Fruit fly (Drosophila melanogaster) whole organism, embryonic: ENCODE data around the gene CG9471.
A peak's percentile ranks its signal among the peaks of the same experiment; 100 is the strongest.

Source experiments
- Bteb2 ChIP-seq: fragments of 200-800 bp; sonication (Bioruptor generic); optimal IDR thresholded peaks from 2 replicates; lab custom pipeline; 2016; ENCODE audit warnings: missing biosample characterization, missing genetic modification characterization
- C15 ChIP-seq: fragments of 200-800 bp; sonication (Bioruptor generic); IDR thresholded peaks from 3 replicates; pipeline ENCODE4 v1.3.6; 2022; ENCODE audit warnings: missing biosample characterization, missing genetic modification characterization
- CG10366 ChIP-seq: fragments of 200-800 bp; sonication (Bioruptor generic); IDR thresholded peaks from 2 replicates; pipeline ENCODE4 v1.3.6; 2022; ENCODE audit warnings: missing biosample characterization, missing genetic modification characterization
- CG10431 ChIP-seq: fragments of 200-800 bp; sonication (Bioruptor generic); optimal IDR thresholded peaks from 3 replicates; lab custom pipeline; 2018; ENCODE audit warnings: missing biosample characterization, mild to moderate bottlenecking, missing genetic modification characterization
- CG11456 ChIP-seq: fragments of 200-800 bp; sonication (Bioruptor generic); IDR thresholded peaks from 3 replicates; pipeline ENCODE4 v1.3.6; 2022; ENCODE audit warnings: missing biosample characterization, missing genetic modification characterization
- CG15011 ChIP-seq: fragments of 200-800 bp; sonication (Bioruptor generic); optimal IDR thresholded peaks from 3 replicates; lab custom pipeline; 2018; ENCODE audit warnings: missing biosample characterization, mild to moderate bottlenecking, missing genetic modification characterization
- CG1603 ChIP-seq: fragments of 200-800 bp; sonication (Bioruptor generic); optimal IDR thresholded peaks from 2 replicates; lab custom pipeline; 2019; ENCODE audit warnings: missing biosample characterization, mild to moderate bottlenecking, missing genetic modification characterization, moderate library complexity
- CG17359 ChIP-seq: fragments of 200-800 bp; sonication (Bioruptor generic); optimal IDR thresholded peaks from 3 replicates; lab custom pipeline; 2018; ENCODE audit warnings: missing biosample characterization, mild to moderate bottlenecking, missing genetic modification characterization, moderate library complexity
- CG1792 ChIP-seq: fragments of 200-800 bp; sonication (Bioruptor generic); optimal IDR thresholded peaks from 2 replicates; lab custom pipeline; 2016; ENCODE audit warnings: missing biosample characterization, missing genetic modification characterization
- CG2116 ChIP-seq: fragments of 200-800 bp; sonication (Bioruptor generic); optimal IDR thresholded peaks from 3 replicates; lab custom pipeline; 2018; ENCODE audit warnings: missing biosample characterization, mild to moderate bottlenecking, missing genetic modification characterization
- CG2875 ChIP-seq: fragments of 200-800 bp; sonication (Bioruptor generic); optimal IDR thresholded peaks from 2 replicates; lab custom pipeline; 2017; ENCODE audit warnings: missing biosample characterization, mild to moderate bottlenecking, missing genetic modification characterization, missing genetic modification reagents
- CG30403 ChIP-seq: fragments of 200-800 bp; sonication (Bioruptor generic); optimal IDR thresholded peaks from 3 replicates; lab custom pipeline; 2016; ENCODE audit warnings: missing biosample characterization, missing genetic modification characterization
- CG4617 ChIP-seq: fragments of 200-800 bp; sonication (Bioruptor generic); optimal IDR thresholded peaks from 3 replicates; lab custom pipeline; 2016; ENCODE audit warnings: missing biosample characterization, missing genetic modification characterization, borderline replicate concordance
- CG6683 ChIP-seq: fragments of 200-800 bp; sonication (Bioruptor generic); optimal IDR thresholded peaks from 2 replicates; lab custom pipeline; 2017; ENCODE audit warnings: missing biosample characterization, mild to moderate bottlenecking, missing genetic modification characterization, missing genetic modification reagents
- CG6813 ChIP-seq: fragments of 200-800 bp; sonication (Bioruptor generic); optimal IDR thresholded peaks from 2 replicates; lab custom pipeline; 2017; ENCODE audit warnings: missing biosample characterization, missing genetic modification characterization, mild to moderate bottlenecking, moderate library complexity, missing genetic modification reagents
- CG8281 ChIP-seq: fragments of 200-800 bp; sonication (Bioruptor generic); optimal IDR thresholded peaks from 2 replicates; lab custom pipeline; 2018; ENCODE audit warnings: missing biosample characterization, mild to moderate bottlenecking, missing genetic modification characterization, moderate library complexity
- CkIIα-i1 ChIP-seq: fragments of 200-800 bp; sonication (Bioruptor generic); IDR thresholded peaks from 2 replicates; pipeline ENCODE4 v1.3.6; 2022; ENCODE audit warnings: missing biosample characterization, missing genetic modification characterization
- Dip2 ChIP-seq: fragments of 200-800 bp; sonication (Bioruptor generic); IDR thresholded peaks from 2 replicates; pipeline ENCODE4 v1.3.6; 2022; ENCODE audit warnings: missing biosample characterization, missing genetic modification characterization
- Dip3 ChIP-seq: fragments of 200-800 bp; sonication (Bioruptor generic); optimal IDR thresholded peaks from 3 replicates; lab custom pipeline; 2016; ENCODE audit warnings: missing biosample characterization, missing genetic modification characterization
- Dp ChIP-seq: fragments of 200-800 bp; sonication (Bioruptor generic); optimal IDR thresholded peaks from 2 replicates; lab custom pipeline; 2018; ENCODE audit warnings: missing biosample characterization, mild to moderate bottlenecking, missing genetic modification characterization, moderate library complexity
- Dref ChIP-seq: fragments of 200-800 bp; sonication (Bioruptor generic); IDR thresholded peaks from 2 replicates; pipeline ENCODE4 v1.3.6; 2022; ENCODE audit warnings: missing biosample characterization, missing genetic modification characterization
- HLH3B ChIP-seq: fragments of 200-800 bp; sonication (Bioruptor generic); IDR thresholded peaks from 2 replicates; pipeline ENCODE4 v1.3.6; 2022; ENCODE audit warnings: missing biosample characterization, missing genetic modification characterization
- MBD-R2 ChIP-seq: fragments of 200-800 bp; sonication (Bioruptor generic); IDR thresholded peaks from 2 replicates; pipeline ENCODE4 v1.3.6; 2022; ENCODE audit warnings: missing biosample characterization, missing genetic modification characterization
- Nf-YA ChIP-seq: fragments of 200-800 bp; sonication (Bioruptor generic); IDR thresholded peaks from 2 replicates; pipeline ENCODE4 v1.3.6; 2022; ENCODE audit warnings: missing biosample characterization, missing genetic modification characterization
- Oli ChIP-seq: fragments of 200-800 bp; sonication (Bioruptor generic); optimal IDR thresholded peaks from 2 replicates; lab custom pipeline; 2018; ENCODE audit warnings: missing biosample characterization, mild to moderate bottlenecking, missing genetic modification characterization, moderate library complexity
- Rfx ChIP-seq: fragments of 200-800 bp; sonication (Bioruptor generic); IDR thresholded peaks from 2 replicates; pipeline ENCODE4 v1.3.6; 2022; ENCODE audit warnings: missing biosample characterization, missing genetic modification characterization
- Sox102F ChIP-seq: fragments of 200-800 bp; sonication (Bioruptor generic); optimal IDR thresholded peaks from 2 replicates; lab custom pipeline; 2018; ENCODE audit warnings: missing biosample characterization, mild to moderate bottlenecking, missing genetic modification characterization, moderate library complexity
- Sry-δ ChIP-seq: fragments of 200-800 bp; sonication (Bioruptor generic); optimal IDR thresholded peaks from 2 replicates; lab custom pipeline; 2016; ENCODE audit warnings: missing biosample characterization, missing genetic modification characterization
- Vsx1 ChIP-seq: fragments of 200-800 bp; sonication (Bioruptor generic); optimal IDR thresholded peaks from 2 replicates; lab custom pipeline; 2017; ENCODE audit warnings: missing biosample characterization, mild to moderate bottlenecking, missing genetic modification characterization, missing genetic modification reagents
- Xrp1 ChIP-seq: fragments of 200-800 bp; sonication (Bioruptor generic); IDR thresholded peaks from 2 replicates; pipeline ENCODE4 v1.3.6; 2022; ENCODE audit warnings: missing biosample characterization, missing genetic modification characterization
- ato ChIP-seq: fragments of 200-800 bp; sonication (Bioruptor generic); IDR thresholded peaks from 2 replicates; pipeline ENCODE4 v1.3.6; 2022; ENCODE audit warnings: missing biosample characterization, missing genetic modification characterization; ENCODE audit not compliant: partially characterized antibody
- br ChIP-seq: fragments of >200 bp; optimal IDR thresholded peaks from 2 replicates; lab custom pipeline; 2017
- bsh ChIP-seq, 2 experiments: fragments of 200-800 bp; sonication (Bioruptor generic); optimal IDR thresholded peaks; 2 replicates each; lab custom pipeline; 2017 to 2018; ENCODE audit warnings: mild to moderate bottlenecking in 2 of 2, missing biosample characterization in 2 of 2, missing genetic modification characterization in 2 of 2, moderate library complexity in 1 of 2
- chm ChIP-seq: fragments of 200-800 bp; sonication (Bioruptor generic); IDR thresholded peaks from 2 replicates; pipeline ENCODE4 v1.3.6; 2022; ENCODE audit warnings: missing biosample characterization, missing genetic modification characterization
- da ChIP-seq: fragments of 200-800 bp; sonication (Bioruptor generic); optimal IDR thresholded peaks from 2 replicates; lab custom pipeline; 2016; ENCODE audit warnings: missing biosample characterization, missing genetic modification characterization
- dysf ChIP-seq: fragments of 200-800 bp; sonication (Bioruptor generic); IDR thresholded peaks from 3 replicates; pipeline ENCODE4 v1.3.6; 2022; ENCODE audit warnings: missing biosample characterization, missing genetic modification characterization
- gcm2 ChIP-seq: fragments of 200-800 bp; sonication (Bioruptor generic); optimal IDR thresholded peaks from 2 replicates; lab custom pipeline; 2016; ENCODE audit warnings: missing biosample characterization, missing genetic modification characterization
- gsb ChIP-seq: fragments of 200-800 bp; sonication (Bioruptor generic); IDR thresholded peaks from 2 replicates; pipeline ENCODE4 v1.3.6; 2022; ENCODE audit warnings: missing biosample characterization, missing genetic modification characterization
- hb ChIP-seq: fragments of 200-800 bp; sonication (Bioruptor generic); IDR thresholded peaks from 3 replicates; pipeline ENCODE4 v1.3.6; 2022; ENCODE audit warnings: missing biosample characterization, missing genetic modification characterization; ENCODE audit not compliant: partially characterized antibody
- her ChIP-seq: fragments of 200-800 bp; sonication (Bioruptor generic); optimal IDR thresholded peaks from 2 replicates; lab custom pipeline; 2016; ENCODE audit warnings: missing biosample characterization, missing genetic modification characterization
- inv ChIP-seq: fragments of 200-800 bp; sonication (Bioruptor generic); IDR thresholded peaks from 2 replicates; pipeline ENCODE4 v1.3.6; 2022; ENCODE audit warnings: missing biosample characterization, missing genetic modification characterization; ENCODE audit not compliant: partially characterized antibody
- mirr ChIP-seq: fragments of 200-800 bp; sonication (Bioruptor generic); optimal IDR thresholded peaks from 3 replicates; lab custom pipeline; 2018; ENCODE audit warnings: missing biosample characterization, mild to moderate bottlenecking, missing genetic modification characterization
- nmo ChIP-seq: fragments of 200-800 bp; sonication (Bioruptor generic); optimal IDR thresholded peaks from 2 replicates; lab custom pipeline; 2018; ENCODE audit warnings: missing biosample characterization, mild to moderate bottlenecking, missing genetic modification characterization, moderate library complexity
- p53 ChIP-seq: fragments of 200-800 bp; sonication (Bioruptor generic); optimal IDR thresholded peaks from 2 replicates; lab custom pipeline; 2016; ENCODE audit warnings: missing biosample characterization, missing genetic modification characterization
- pros ChIP-seq: fragments of 200-800 bp; sonication (Bioruptor generic); optimal IDR thresholded peaks from 3 replicates; lab custom pipeline; 2019; ENCODE audit warnings: missing biosample characterization, mild to moderate bottlenecking, missing genetic modification characterization, moderate library complexity
- sd ChIP-seq: fragments of 200-800 bp; sonication (Bioruptor generic); optimal IDR thresholded peaks from 3 replicates; lab custom pipeline; 2018; ENCODE audit warnings: missing biosample characterization, mild to moderate bottlenecking, missing genetic modification characterization, moderate library complexity
- shn ChIP-seq: fragments of 200-800 bp; sonication (Bioruptor generic); optimal IDR thresholded peaks from 3 replicates; lab custom pipeline; 2016; ENCODE audit warnings: missing biosample characterization, missing genetic modification characterization
- sima ChIP-seq: fragments of 200-800 bp; sonication (Bioruptor generic); optimal IDR thresholded peaks from 2 replicates; lab custom pipeline; 2016; ENCODE audit warnings: missing biosample characterization, missing genetic modification characterization
- so ChIP-seq: fragments of 200-800 bp; sonication (Bioruptor generic); IDR thresholded peaks from 3 replicates; pipeline ENCODE4 v1.3.6; 2022; ENCODE audit warnings: missing biosample characterization, missing genetic modification characterization
- tio ChIP-seq: fragments of 200-800 bp; sonication (Bioruptor generic); optimal IDR thresholded peaks from 2 replicates; lab custom pipeline; 2017; ENCODE audit warnings: missing biosample characterization, missing genetic modification characterization, inconsistent platforms
- wek ChIP-seq: fragments of 200-800 bp; sonication (Bioruptor generic); optimal IDR thresholded peaks from 3 replicates; lab custom pipeline; 2018; ENCODE audit warnings: missing biosample characterization, mild to moderate bottlenecking, missing genetic modification characterization, moderate library complexity
- zen2 ChIP-seq: fragments of 200-800 bp; sonication (Bioruptor generic); IDR thresholded peaks from 3 replicates; pipeline ENCODE4 v1.3.6; 2022; ENCODE audit warnings: missing biosample characterization, missing genetic modification characterization; ENCODE audit not compliant: partially characterized antibody

Gene CG9471

dm6 chr3R:9740713-9741112, 30.6 kb downstream of the CG9471 start, which contains the start of gene Pnn:
Gene Pnn (plus strand): TSS chr3R:9740899.
- TF ChIP-seq Rfx (GFP tag; lab: Robert Waterston, UW) (no peak), Vsx1 (no peak), Dip3 (GFP tag; lab: Kevin White, UChicago) (no peak), MBD-R2 (GFP tag; lab: Robert Waterston, UW) (peak; percentile 91), CG2116 (GFP tag; lab: Kevin White, UChicago) (peak; percentile 44), Bteb2 (no peak), mirr (GFP tag; lab: Kevin White, UChicago) (no peak), CG10366 (GFP tag; lab: Robert Waterston, UW) (no peak), CG6813 (GFP tag; lab: Kevin White, UChicago) (no peak), hb (GFP tag; lab: Robert Waterston, UW) (peak; percentile 86), CG6683 (no peak), HLH3B (GFP tag; lab: Robert Waterston, UW) (no peak), pros (GFP tag; lab: Kevin White, UChicago) (no peak), Nf-YA (GFP tag; lab: Robert Waterston, UW) (no peak), shn (no peak), br (lab: Kevin White, UChicago) (no peak), so (GFP tag; lab: Robert Waterston, UW) (no peak), da (GFP tag; lab: Kevin White, UChicago) (no peak), CkIIα-i1 (GFP tag; lab: Robert Waterston, UW) (no peak), her (GFP tag; lab: Kevin White, UChicago) (no peak), zen2 (peak; percentile 85), sima (GFP tag; lab: Kevin White, UChicago) (no peak), inv (GFP tag; lab: Robert Waterston, UW) (peak; percentile 86), gcm2 (GFP tag; lab: Kevin White, UChicago) (no peak), Dip2 (GFP tag; lab: Robert Waterston, UW) (no peak), CG17359 (tag; lab: Kevin White, UChicago) (no peak), C15 (GFP tag; lab: Robert Waterston, UW) (no peak), p53 (GFP tag; lab: Kevin White, UChicago) (no peak), CG4617 (peak; percentile 77), wek (no peak), Dref (GFP tag; lab: Robert Waterston, UW) (peak; percentile 81), Sry-δ (GFP tag; lab: Kevin White, UChicago) (peak; percentile 83), gsb (GFP tag; lab: Robert Waterston, UW) (no peak), tio (no peak), CG15011 (no peak), CG30403 (no peak), CG10431 (GFP tag; lab: Kevin White, UChicago) (no peak), Xrp1 (GFP tag; lab: Robert Waterston, UW) (no peak), dysf (GFP tag; lab: Robert Waterston, UW) (no peak), sd (no peak), bsh (GFP tag; optimal IDR thresholded peaks at IDR 0.05; lab: Kevin White, UChicago) (no peak), Sox102F (GFP tag; lab: Kevin White, UChicago) (no peak), Oli (tag; lab: Kevin White, UChicago) (no peak), CG8281 (tag; lab: Kevin White, UChicago) (no peak), nmo (GFP tag; lab: Kevin White, UChicago) (peak; percentile 47), CG1603 (tag; lab: Kevin White, UChicago) (no peak), CG11456 (GFP tag; lab: Robert Waterston, UW) (no peak), CG2875 (GFP tag; lab: Kevin White, UChicago) (no peak), Dp (GFP tag; lab: Kevin White, UChicago) (peak; percentile 27), CG1792 (GFP tag; lab: Kevin White, UChicago) (no peak), chm (no peak), ato (peak; percentile 81; the same call in 1 of the 2 replicates)
